Worm (Caenorhabditis elegans): ENCODE measurements around the gene sre-50.

ce11 chrII:12256528-12256927, 46.8 kb upstream of the sre-50 start, which contains the start of gene parn-2:
- TF ChIP-seq nfya-2 (GFP tag; IDR thresholded peaks at IDR 0.05) (no peak), ama-1 (optimal IDR thresholded peaks at IDR 0.05) (no peak), ama-1 (GFP tag; optimal IDR thresholded peaks at IDR 0.05) (no peak), unc-62 (GFP tag; optimal IDR thresholded peaks at IDR 0.05) (no peak)

Data from whole organism, young adult.